Fruit fly (Drosophila melanogaster): ENCODE data around the gene t-cup.

dm6 chr2L:12469235-12469634 is 27.9 kb downstream of the t-cup start:
- TF ChIP-seq Ets65A (GFP tag), result no peak
- TF ChIP-seq chm (GFP tag; IDR thresholded peaks at IDR 0.05), result peak; percentile 20; the same call in 1 of the 2 replicates
- no peak for TF ChIP-seq tx (GFP tag; optimal IDR thresholded peaks at IDR 0.05)
- no peak for TF ChIP-seq Sin3A (optimal IDR thresholded peaks at IDR 0.05)
- no peak for TF ChIP-seq CG6175 (GFP tag; IDR thresholded peaks at IDR 0.05)
- TF ChIP-seq Mad (GFP tag; optimal IDR thresholded peaks at IDR 0.05), result no peak
- TF ChIP-seq CG9609 (GFP tag; optimal IDR thresholded peaks at IDR 0.05), result no peak
- TF ChIP-seq HmgD (GFP tag; optimal IDR thresholded peaks at IDR 0.05), result no peak
- no peak for TF ChIP-seq CG12104 (GFP tag; optimal IDR thresholded peaks at IDR 0.05)
- TF ChIP-seq CG2120 (GFP tag; optimal IDR thresholded peaks at IDR 0.05), result no peak
- TF ChIP-seq CG4360 (GFP tag; IDR thresholded peaks at IDR 0.05), result no peak
